Worm (Caenorhabditis elegans) whole organism, L4 larva: ENCODE data around the gene C09B8.4.

Experiments
- F26F4.8 ChIP-seq: fragments of 200-800 bp; sonication (Bioruptor generic); conservative IDR thresholded peaks from 2 replicates; pipeline ENCODE4 v1.3.6; 2022; ENCODE audit warnings: missing genetic modification characterization, missing compliant biosample characterization
- F44E2.7 ChIP-seq: fragments of 200-800 bp; sonication (Bioruptor generic); IDR thresholded peaks from 2 replicates; pipeline ENCODE4 v2.1.2; 2022; ENCODE audit warnings: missing genetic modification characterization, missing compliant biosample characterization
- R02D3.7 ChIP-seq: fragments of 150-350 bp; sonication (generic microtip); optimal IDR thresholded peaks from 3 replicates; lab custom pipeline; 2014; ENCODE audit warnings: missing biosample characterization, missing genetic modification characterization
- T20F7.1 ChIP-seq: fragments of 200-800 bp; sonication (Bioruptor generic); optimal IDR thresholded peaks from 2 replicates; lab custom pipeline; 2018; ENCODE audit warnings: mild to moderate bottlenecking, missing genetic modification characterization, missing compliant biosample characterization
- aha-1 ChIP-seq: fragments of 150-350 bp; peaks from one replicate; lab custom pipeline; 2014; ENCODE audit warnings: missing biosample characterization, missing genetic modification characterization
- aly-2 ChIP-seq: sonication (generic microtip); optimal IDR thresholded peaks from 2 replicates; lab custom pipeline; 2018; ENCODE audit warnings: missing biosample characterization, missing genetic modification characterization
- ceh-28 ChIP-seq: fragments of 150-350 bp; optimal IDR thresholded peaks from 2 replicates; lab custom pipeline; 2014; ENCODE audit warnings: missing biosample characterization, missing genetic modification reagents, missing genetic modification characterization
- ceh-62 ChIP-seq: sonication (generic microtip); optimal IDR thresholded peaks from 2 replicates; lab custom pipeline; 2017; ENCODE audit warnings: missing biosample characterization, missing genetic modification characterization
- ctbp-1 ChIP-seq: fragments of 200-800 bp; sonication (Bioruptor generic); IDR thresholded peaks from 2 replicates; pipeline ENCODE4 v1.3.6; 2022; ENCODE audit warnings: missing genetic modification reagents, missing genetic modification characterization, missing compliant biosample characterization
- daf-16 ChIP-seq, 3 experiments: sonication (generic microtip); optimal IDR thresholded peaks; 2 replicates each; lab custom pipeline; 2016 to 2017; ENCODE audit warnings: missing genetic modification characterization in 3 of 3, missing genetic modification reagents in 3 of 3, mild to moderate bottlenecking in 2 of 3, missing compliant biosample characterization in 2 of 3, missing biosample characterization in 1 of 3, moderate library complexity in 1 of 3
- daf-8 ChIP-seq: fragments of 200-800 bp; sonication (Bioruptor generic); IDR thresholded peaks from 2 replicates; pipeline ENCODE4 v1.3.6; 2022; ENCODE audit warnings: missing genetic modification characterization, missing compliant biosample characterization
- dmd-6 ChIP-seq: fragments of 200-800 bp; sonication (Bioruptor generic); IDR thresholded peaks from 2 replicates; pipeline ENCODE4 v1.3.6; 2022; ENCODE audit warnings: missing genetic modification reagents, missing genetic modification characterization, missing compliant biosample characterization
- dpl-1 ChIP-seq: fragments of 150-350 bp; optimal IDR thresholded peaks from 2 replicates; lab custom pipeline; 2014; ENCODE audit warnings: missing biosample characterization, missing genetic modification reagents, missing genetic modification characterization
- dve-1 ChIP-seq: sonication (generic microtip); optimal IDR thresholded peaks from 2 replicates; lab custom pipeline; 2017; ENCODE audit warnings: antibody characterized with exemption, mild to moderate bottlenecking, missing genetic modification characterization, missing compliant biosample characterization; ENCODE audit not compliant: insufficient read depth
- egl-43 ChIP-seq: fragments of 200-800 bp; sonication (Bioruptor generic); IDR thresholded peaks from 2 replicates; pipeline ENCODE4 v1.3.6; 2022; ENCODE audit warnings: missing genetic modification reagents, missing genetic modification characterization, missing compliant biosample characterization
- gei-8 ChIP-seq: fragments of 200-800 bp; sonication (Bioruptor generic); optimal IDR thresholded peaks from 2 replicates; lab custom pipeline; 2018; ENCODE audit warnings: mild to moderate bottlenecking, missing genetic modification characterization, missing compliant biosample characterization
- hif-1 ChIP-seq, 2 experiments: sonication (generic microtip); optimal IDR thresholded peaks; 2 replicates each; lab custom pipeline; 2016 to 2017; ENCODE audit warnings: missing compliant biosample characterization in 2 of 2, missing genetic modification characterization in 2 of 2, missing genetic modification reagents in 2 of 2, missing genotype in 2 of 2, mild to moderate bottlenecking in 1 of 2
- hlh-11 ChIP-seq: fragments of 200-800 bp; sonication (Bioruptor generic); optimal IDR thresholded peaks from 2 replicates; lab custom pipeline; 2018; ENCODE audit warnings: mild to moderate bottlenecking, missing genetic modification characterization, missing compliant biosample characterization
- hlh-30 ChIP-seq: sonication (generic microtip); optimal IDR thresholded peaks from 2 replicates; lab custom pipeline; 2017; ENCODE audit warnings: antibody characterized with exemption, mild to moderate bottlenecking, missing genetic modification characterization, missing compliant biosample characterization; ENCODE audit not compliant: insufficient read depth
- hmg-1.1 ChIP-seq: fragments of 200-800 bp; sonication (Bioruptor generic); IDR thresholded peaks from 2 replicates; pipeline ENCODE4 v1.3.6; 2022; ENCODE audit warnings: missing genetic modification reagents, missing genetic modification characterization, missing compliant biosample characterization
- lim-7 ChIP-seq: fragments of 200-800 bp; sonication (Bioruptor generic); IDR thresholded peaks from 2 replicates; pipeline ENCODE4 v1.3.6; 2022; ENCODE audit warnings: missing genetic modification characterization, missing compliant biosample characterization
- lin-13 ChIP-seq: fragments of 150-350 bp; optimal IDR thresholded peaks from 2 replicates; lab custom pipeline; 2014; ENCODE audit warnings: missing biosample characterization, missing genetic modification reagents, missing genetic modification characterization
- lsy-2 ChIP-seq, 2 experiments: fragments of 150-350 bp in 1 of 2; sonication (generic microtip) in 1 of 2; optimal IDR thresholded peaks; 2 replicates each; lab custom pipeline; 2014 to 2017; ENCODE audit warnings: missing biosample characterization in 2 of 2, missing genetic modification characterization in 2 of 2
- mdt-29 ChIP-seq: fragments of 200-800 bp; sonication (Bioruptor generic); IDR thresholded peaks from 2 replicates; pipeline ENCODE4 v1.3.6; 2022; ENCODE audit warnings: missing genetic modification reagents, missing genetic modification characterization, missing compliant biosample characterization
- mep-1 ChIP-seq: fragments of 150-350 bp; sonication (generic microtip); optimal IDR thresholded peaks from 3 replicates; lab custom pipeline; 2014; ENCODE audit warnings: missing biosample characterization, missing genetic modification characterization
- mxl-2 ChIP-seq: fragments of 200-800 bp; sonication (Bioruptor generic); conservative IDR thresholded peaks from 2 replicates; pipeline ENCODE4 v1.3.6; 2022; ENCODE audit warnings: missing genetic modification reagents, missing genetic modification characterization, missing compliant biosample characterization
- nhr-10 ChIP-seq: fragments of 150-350 bp; optimal IDR thresholded peaks from 2 replicates; lab custom pipeline; 2014; ENCODE audit warnings: missing biosample characterization, missing genetic modification characterization
- nhr-102 ChIP-seq: sonication (generic microtip); optimal IDR thresholded peaks from 2 replicates; lab custom pipeline; 2016; ENCODE audit warnings: mild to moderate bottlenecking, missing genetic modification characterization, moderate library complexity, missing compliant biosample characterization
- nhr-11 ChIP-seq: fragments of 150-350 bp; optimal IDR thresholded peaks from 2 replicates; lab custom pipeline; 2014; ENCODE audit warnings: missing biosample characterization, missing genetic modification characterization
- nhr-111 ChIP-seq: fragments of 200-800 bp; sonication (Bioruptor generic); optimal IDR thresholded peaks from 2 replicates; lab custom pipeline; 2018; ENCODE audit warnings: mild to moderate bottlenecking, missing genetic modification characterization, missing compliant biosample characterization
- nhr-237 ChIP-seq: sonication (generic microtip); optimal IDR thresholded peaks from 2 replicates; lab custom pipeline; 2017; ENCODE audit warnings: missing biosample characterization, missing genetic modification characterization
- nhr-28 ChIP-seq: fragments of 150-350 bp; optimal IDR thresholded peaks from 2 replicates; lab custom pipeline; 2014; ENCODE audit warnings: missing biosample characterization, missing genetic modification characterization
- nhr-6 ChIP-seq: fragments of 150-350 bp; optimal IDR thresholded peaks from 2 replicates; lab custom pipeline; 2014; ENCODE audit warnings: missing biosample characterization, missing genetic modification characterization
- nhr-77 ChIP-seq: fragments of 150-350 bp; optimal IDR thresholded peaks from 2 replicates; lab custom pipeline; 2014; ENCODE audit warnings: missing biosample characterization, missing genetic modification characterization
- pha-4 ChIP-seq, 2 experiments: fragments of 150-350 bp in 1 of 2; fragments of 200-800 bp in 1 of 2; sonication (Bioruptor generic) in 1 of 2; IDR thresholded peaks in 1 of 2; optimal IDR thresholded peaks in 1 of 2; 2 replicates each; pipeline versions ENCODE4 v1.3.6 to Lab custom; 2014 to 2022; ENCODE audit warnings: missing genetic modification characterization in 2 of 2, missing genetic modification reagents in 2 of 2, missing biosample characterization in 1 of 2, missing compliant biosample characterization in 1 of 2
- sdz-12 ChIP-seq: fragments of 200-800 bp; sonication (Bioruptor generic); optimal IDR thresholded peaks from 2 replicates; lab custom pipeline; 2018; ENCODE audit warnings: mild to moderate bottlenecking, missing genetic modification characterization, missing compliant biosample characterization
- skn-1 ChIP-seq: fragments of 150-350 bp; optimal IDR thresholded peaks from 2 replicates; lab custom pipeline; 2014; ENCODE audit warnings: missing biosample characterization, missing genetic modification characterization
- snpc-1.2 ChIP-seq: fragments of 200-800 bp; sonication (Bioruptor generic); IDR thresholded peaks from 2 replicates; pipeline ENCODE4 v1.3.6; 2022; ENCODE audit warnings: missing genetic modification reagents, missing genetic modification characterization, missing compliant biosample characterization
- snpc-4 ChIP-seq: fragments of 150-350 bp; optimal IDR thresholded peaks from 2 replicates; lab custom pipeline; 2014; ENCODE audit warnings: missing biosample characterization, missing genetic modification characterization
- spr-1 ChIP-seq: sonication (generic microtip); optimal IDR thresholded peaks from 2 replicates; lab custom pipeline; 2016; ENCODE audit warnings: mild to moderate bottlenecking, missing genetic modification characterization, missing compliant biosample characterization
- tra-1 ChIP-seq: fragments of 200-800 bp; sonication (Bioruptor generic); IDR thresholded peaks from 2 replicates; pipeline ENCODE4 v1.3.6; 2022; ENCODE audit warnings: missing genetic modification reagents, missing genetic modification characterization, missing compliant biosample characterization
- unc-62 ChIP-seq, 3 experiments: fragments of 150-350 bp in 1 of 3; sonication (generic microtip); optimal IDR thresholded peaks in 2 of 3; peaks in 1 of 3; 1 replicate in 1 of 3; 2 replicates in 2 of 3; lab custom pipeline; 2014 to 2017; ENCODE audit warnings: missing biosample characterization in 3 of 3, missing genetic modification characterization in 3 of 3, missing genetic modification reagents in 3 of 3, missing genotype in 1 of 3
- vab-7 ChIP-seq: fragments of 200-800 bp; sonication (Bioruptor generic); IDR thresholded peaks from 2 replicates; pipeline ENCODE4 v1.3.6; 2022; ENCODE audit warnings: missing genetic modification reagents, missing genetic modification characterization, missing compliant biosample characterization
- zfp-2 ChIP-seq: sonication (generic microtip); optimal IDR thresholded peaks from 2 replicates; lab custom pipeline; 2016; ENCODE audit warnings: mild to moderate bottlenecking, missing genetic modification characterization, missing compliant biosample characterization
- zip-2 ChIP-seq: fragments of 150-350 bp; optimal IDR thresholded peaks from 2 replicates; lab custom pipeline; 2014; ENCODE audit warnings: missing biosample characterization, missing genetic modification characterization
- ztf-11 ChIP-seq: fragments of 150-350 bp; optimal IDR thresholded peaks from 2 replicates; lab custom pipeline; 2014; ENCODE audit warnings: missing biosample characterization, missing genetic modification characterization

Gene C09B8.4

DNA sequence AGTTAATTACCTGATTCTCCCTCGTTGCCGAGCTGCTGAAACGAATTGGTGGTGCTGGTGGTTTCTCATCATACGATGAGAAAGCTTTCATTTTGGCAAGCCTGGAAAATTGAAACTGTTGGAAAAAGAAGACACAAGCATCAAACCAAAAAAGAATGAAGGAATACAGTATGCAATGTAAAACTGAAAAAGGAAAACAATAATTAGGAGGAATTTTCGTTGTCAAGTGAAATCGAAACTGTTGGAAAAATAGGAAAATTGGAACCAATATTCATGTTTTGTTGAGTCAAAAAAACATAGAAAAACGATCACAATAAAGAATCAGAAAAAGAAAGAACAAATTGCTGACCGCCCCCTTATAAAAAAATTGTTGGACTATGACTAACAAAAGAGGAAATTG, 28.8 kb upstream of the C09B8.4 start, which contains the start of gene pak-1:
Gene pak-1, minus strand, starts transcription at position 101 of the 400 bp plus-strand sequence.
- TF ChIP-seq tra-1 (GFP tag; lab: Robert Waterston, UW) (no peak), zfp-2 (no peak), mdt-29 (GFP tag; lab: Robert Waterston, UW) (no peak), hlh-30 (tag; lab: Kevin White, UChicago) (no peak), aly-2 (no peak), skn-1 (tag; lab: Kevin White, UChicago) (no peak), ztf-11 (tag; lab: Kevin White, UChicago) (no peak), pha-4 (GFP tag; IDR thresholded peaks at IDR 0.05; lab: Robert Waterston, UW) (no peak), pha-4 (tag; optimal IDR thresholded peaks at IDR 0.05; lab: Kevin White, UChicago) (no peak), mxl-2 (GFP tag; lab: Robert Waterston, UW) (no peak), spr-1 (tag; lab: Kevin White, UChicago) (no peak), vab-7 (no peak), nhr-102 (no peak), zip-2 (tag; lab: Kevin White, UChicago) (no peak), daf-8 (no peak), lim-7 (GFP tag; lab: Robert Waterston, UW) (no peak), T20F7.1 (no peak), gei-8 (no peak), nhr-10 (no peak)
- TF ChIP-seq, all 104 proteins: peak for 0

DNA sequence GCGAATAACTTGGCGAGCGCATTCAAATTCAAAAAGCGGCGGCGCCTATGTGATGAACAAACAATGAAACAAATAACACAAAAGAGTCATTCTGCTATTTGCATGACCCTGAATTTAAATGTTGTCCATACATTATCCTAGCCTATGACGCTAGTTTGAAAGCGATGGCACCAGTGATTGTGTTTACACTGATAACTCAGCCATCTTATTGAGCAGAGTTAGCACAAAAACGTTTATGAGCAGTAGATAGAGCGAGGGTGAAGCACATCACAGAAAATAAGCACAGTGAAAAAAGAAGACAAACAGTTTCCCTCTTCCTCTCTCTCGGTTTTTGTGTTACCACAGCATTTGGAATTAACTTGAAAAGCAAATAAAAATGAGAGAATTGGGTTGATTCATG, 23.5 kb upstream of the C09B8.4 start:
- TF ChIP-seq nhr-77 (tag; lab: Kevin White, UChicago) (no peak), R02D3.7 (tag; lab: Kevin White, UChicago) (no peak), hlh-11 (tag; lab: Kevin White, UChicago) (no peak), skn-1 (tag; lab: Kevin White, UChicago) (no peak), nhr-28 (tag; lab: Kevin White, UChicago) (peak; percentile 58), nhr-6 (tag; lab: Kevin White, UChicago) (peak; percentile 45), dve-1 (tag; lab: Kevin White, UChicago) (no peak), daf-16 (GFP tag; optimal IDR thresholded peaks at IDR 0.05; lab: Kevin White, UChicago) (no peak), daf-16 (tag; optimal IDR thresholded peaks at IDR 0.05; lab: Kevin White, UChicago) (peak; percentile 74), nhr-237 (tag; lab: Kevin White, UChicago) (no peak), sdz-12 (GFP tag; lab: Kevin White, UChicago) (no peak), aha-1 (peak; percentile 86), snpc-1.2 (GFP tag; lab: Robert Waterston, UW) (no peak), lsy-2 (tag; optimal IDR thresholded peaks at IDR 0.05; lab: Kevin White, UChicago) (no peak), unc-62 (GFP tag; optimal IDR thresholded peaks at IDR 0.05 in 1 of 2; lab: Kevin White, UChicago) (peak in 1 of 2 experiments; percentile 57), unc-62 (tag; optimal IDR thresholded peaks at IDR 0.05; lab: Kevin White, UChicago) (no peak), snpc-4 (tag; lab: Kevin White, UChicago) (no peak)

DNA sequence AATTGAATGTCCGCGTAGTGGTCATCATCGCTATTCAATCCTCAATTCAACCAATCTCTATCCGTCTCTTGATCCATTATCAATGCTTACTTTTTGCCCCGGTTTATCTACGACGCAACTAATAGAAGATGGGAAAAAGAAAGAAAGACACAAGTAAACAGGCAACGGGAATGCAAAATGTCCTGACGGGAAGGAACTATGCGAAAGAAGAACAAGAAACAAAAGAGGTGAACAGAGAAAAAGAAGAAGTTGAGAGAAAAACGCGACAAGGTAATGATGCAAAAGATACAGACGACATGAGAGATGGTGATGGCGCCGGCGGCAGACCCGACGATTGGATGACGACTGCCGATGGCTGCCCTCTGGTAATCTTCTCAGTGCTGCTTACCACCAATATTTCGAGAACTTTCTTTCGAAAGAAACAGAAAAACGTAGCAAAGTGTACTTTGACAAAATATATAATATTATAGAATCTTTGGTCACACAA, 22.3 kb upstream of the C09B8.4 start:
- peak; percentile 93 for TF ChIP-seq nhr-28 (tag; lab: Kevin White, UChicago)
- TF ChIP-seq pha-4 (GFP tag; IDR thresholded peaks at IDR 0.05; lab: Robert Waterston, UW): peak; percentile 28; the same call in 1 of the 2 replicates
- peak; percentile 21 for TF ChIP-seq pha-4 (tag; optimal IDR thresholded peaks at IDR 0.05; lab: Kevin White, UChicago)
- peak; percentile 77; the same call in 1 of the 2 replicates for TF ChIP-seq dmd-6 (GFP tag; lab: Robert Waterston, UW)
- peak in 1 of 2 experiments; percentile 44 for TF ChIP-seq hif-1 (tag; optimal IDR thresholded peaks at IDR 0.05; lab: Kevin White, UChicago)
- no peak for TF ChIP-seq R02D3.7 (tag; lab: Kevin White, UChicago)
- TF ChIP-seq ceh-28 (tag; lab: Kevin White, UChicago): no peak
- TF ChIP-seq aha-1: peak; percentile 10
- TF ChIP-seq ceh-62 (tag; lab: Kevin White, UChicago): no peak
- TF ChIP-seq nhr-11 (tag; lab: Kevin White, UChicago): peak; percentile 72
- TF ChIP-seq egl-43 (GFP tag; lab: Robert Waterston, UW): no peak
- TF ChIP-seq ctbp-1 (GFP tag; lab: Robert Waterston, UW): peak; percentile 41; the same call in 1 of the 2 replicates
- TF ChIP-seq hmg-1.1 (GFP tag; lab: Robert Waterston, UW): peak; percentile 42
- TF ChIP-seq ztf-11 (tag; lab: Kevin White, UChicago): no peak
- TF ChIP-seq unc-62 (GFP tag; optimal IDR thresholded peaks at IDR 0.05 in 1 of 2; lab: Kevin White, UChicago): peak in 1 of 2 experiments; percentile 10
- TF ChIP-seq unc-62 (tag; optimal IDR thresholded peaks at IDR 0.05; lab: Kevin White, UChicago): no peak
- peak; percentile 3 for TF ChIP-seq dpl-1
- TF ChIP-seq lin-13 (GFP tag; lab: Kevin White, UChicago): peak; percentile 39
- TF ChIP-seq F26F4.8 (GFP tag; lab: Robert Waterston, UW): no peak
- peak; percentile 86 for TF ChIP-seq mep-1 (tag; lab: Kevin White, UChicago)
- TF ChIP-seq F44E2.7 (GFP tag; lab: Robert Waterston, UW): no peak
- peak; percentile 94 for TF ChIP-seq hlh-11 (tag; lab: Kevin White, UChicago)
- TF ChIP-seq nhr-111 (GFP tag; lab: Kevin White, UChicago): no peak
- TF ChIP-seq nhr-10: peak; percentile 75
